Fruit fly (Drosophila melanogaster) whole organism, pupa: ENCODE measurements around the gene RpL30.

Experiments
- CG10348 ChIP-seq: fragments of 200-800 bp; sonication (Bioruptor generic); IDR thresholded peaks from 2 replicates; pipeline ENCODE4 v1.3.6; 2022; ENCODE audit warnings: missing biosample characterization, missing genetic modification characterization
- CG12605 ChIP-seq: fragments of 200-800 bp; sonication (Bioruptor generic); IDR thresholded peaks from 2 replicates; pipeline ENCODE4 v1.3.6; 2022; ENCODE audit warnings: missing biosample characterization, missing genetic modification characterization
- CG13204 ChIP-seq: fragments of 200-800 bp; sonication (Bioruptor generic); optimal IDR thresholded peaks from 2 replicates; lab custom pipeline; 2018; ENCODE audit warnings: missing biosample characterization, mild to moderate bottlenecking, missing genetic modification characterization, moderate library complexity
- CG14655 ChIP-seq: fragments of 200-800 bp; sonication (Bioruptor generic); optimal IDR thresholded peaks from 3 replicates; lab custom pipeline; 2017; ENCODE audit warnings: mild to moderate bottlenecking, missing biosample characterization, missing genetic modification reagents, missing genetic modification characterization
- CG15710 ChIP-seq: fragments of 200-800 bp; sonication (Bioruptor generic); optimal IDR thresholded peaks from 2 replicates; lab custom pipeline; 2018; ENCODE audit warnings: missing biosample characterization, mild to moderate bottlenecking, missing genetic modification characterization, moderate library complexity
- CG17806 ChIP-seq: fragments of 200-800 bp; sonication (Bioruptor generic); optimal IDR thresholded peaks from 2 replicates; lab custom pipeline; 2018; ENCODE audit warnings: missing biosample characterization, mild to moderate bottlenecking, missing genetic modification characterization, moderate library complexity
- CG32121 ChIP-seq: fragments of 200-800 bp; sonication (Bioruptor generic); IDR thresholded peaks from 2 replicates; pipeline ENCODE4 v1.3.6; 2022; ENCODE audit warnings: missing biosample characterization, missing genetic modification characterization
- CG34367 ChIP-seq: fragments of 200-800 bp; sonication (Bioruptor generic); optimal IDR thresholded peaks from 2 replicates; lab custom pipeline; 2018; ENCODE audit warnings: missing biosample characterization, mild to moderate bottlenecking, missing genetic modification characterization
- CG4496 ChIP-seq: fragments of 200-800 bp; sonication (Bioruptor generic); IDR thresholded peaks from 3 replicates; pipeline ENCODE4 v1.3.6; 2022; ENCODE audit warnings: missing biosample characterization, missing genetic modification characterization
- CG8159 ChIP-seq: fragments of 200-800 bp; sonication (Bioruptor generic); optimal IDR thresholded peaks from 3 replicates; lab custom pipeline; 2018; ENCODE audit warnings: missing biosample characterization, mild to moderate bottlenecking, missing genetic modification characterization, moderate library complexity
- CG8301 ChIP-seq: fragments of 200-800 bp; sonication (Bioruptor generic); optimal IDR thresholded peaks from 2 replicates; lab custom pipeline; 2018; ENCODE audit warnings: missing biosample characterization, mild to moderate bottlenecking, missing genetic modification characterization
- CG9948 ChIP-seq: fragments of 200-800 bp; sonication (Bioruptor generic); optimal IDR thresholded peaks from 2 replicates; lab custom pipeline; 2018; ENCODE audit warnings: missing biosample characterization, mild to moderate bottlenecking, missing genetic modification characterization, moderate library complexity
- D1 ChIP-seq: fragments of 200-800 bp; sonication (Bioruptor generic); optimal IDR thresholded peaks from 2 replicates; lab custom pipeline; 2018; ENCODE audit warnings: missing biosample characterization, mild to moderate bottlenecking, missing genetic modification characterization, moderate library complexity
- EcR ChIP-seq: fragments of 200-800 bp; sonication (Bioruptor generic); optimal IDR thresholded peaks from 3 replicates; lab custom pipeline; 2019; ENCODE audit warnings: missing biosample characterization, missing genetic modification characterization, mild to moderate bottlenecking, moderate library complexity, missing genetic modification reagents
- Ets98B ChIP-seq: fragments of 200-800 bp; sonication (Bioruptor generic); IDR thresholded peaks from 2 replicates; pipeline ENCODE4 v1.3.6; 2022; ENCODE audit warnings: missing biosample characterization, missing genetic modification characterization
- Pif1A ChIP-seq: fragments of 200-800 bp; sonication (Bioruptor generic); optimal IDR thresholded peaks from 3 replicates; lab custom pipeline; 2016; ENCODE audit warnings: missing biosample characterization, missing genetic modification characterization
- Pif1B ChIP-seq: fragments of 200-800 bp; sonication (Bioruptor generic); optimal IDR thresholded peaks from 3 replicates; lab custom pipeline; 2016; ENCODE audit warnings: missing biosample characterization, missing genetic modification characterization
- Snoo ChIP-seq: fragments of 200-800 bp; sonication (Bioruptor generic); optimal IDR thresholded peaks from 3 replicates; lab custom pipeline; 2017; ENCODE audit warnings: missing biosample characterization, mild to moderate bottlenecking, missing genetic modification characterization, inconsistent platforms
- fd96Ca ChIP-seq: fragments of 200-800 bp; sonication (Bioruptor generic); IDR thresholded peaks from 3 replicates; pipeline ENCODE4 v1.3.6; 2022; ENCODE audit warnings: missing biosample characterization, missing genetic modification characterization
- gl ChIP-seq: fragments of 200-800 bp; sonication (Bioruptor generic); optimal IDR thresholded peaks from 2 replicates; lab custom pipeline; 2018; ENCODE audit warnings: missing biosample characterization, mild to moderate bottlenecking, missing genetic modification characterization
- rn ChIP-seq: fragments of 200-800 bp; sonication (Bioruptor generic); IDR thresholded peaks from 2 replicates; pipeline ENCODE4 v1.3.6; 2022; ENCODE audit warnings: missing biosample characterization, missing genetic modification characterization

RpL30 gene

dm6 chr2L:19023972-19024743 is 15.1 kb upstream of the RpL30 start:
- TF ChIP-seq D1 (tag; lab: Kevin White, UChicago) (no peak), Ets98B (GFP tag; lab: Robert Waterston, UW) (no peak), CG13204 (peak; percentile 44), CG15710 (tag; lab: Kevin White, UChicago) (peak; percentile 84), CG4496 (no peak), CG34367 (tag; lab: Kevin White, UChicago) (peak; percentile 57), CG10348 (GFP tag; lab: Robert Waterston, UW) (no peak), CG8159 (tag; lab: Kevin White, UChicago) (peak; percentile 86), Snoo (peak; percentile 56), fd96Ca (GFP tag; lab: Robert Waterston, UW) (no peak), CG14655 (GFP tag; lab: Kevin White, UChicago) (peak; percentile 72), CG8301 (tag; lab: Kevin White, UChicago) (peak; percentile 53), CG17806 (peak; percentile 70), CG32121 (no peak), rn (GFP tag; lab: Robert Waterston, UW) (no peak), CG9948 (tag; lab: Kevin White, UChicago) (peak; percentile 74), gl (tag; lab: Kevin White, UChicago) (no peak), CG12605 (no peak), Pif1B (peak; percentile 21), Pif1A (GFP tag; lab: Kevin White, UChicago) (peak; percentile 38), EcR (GFP tag; lab: Kevin White, UChicago) (no peak)

DNA sequence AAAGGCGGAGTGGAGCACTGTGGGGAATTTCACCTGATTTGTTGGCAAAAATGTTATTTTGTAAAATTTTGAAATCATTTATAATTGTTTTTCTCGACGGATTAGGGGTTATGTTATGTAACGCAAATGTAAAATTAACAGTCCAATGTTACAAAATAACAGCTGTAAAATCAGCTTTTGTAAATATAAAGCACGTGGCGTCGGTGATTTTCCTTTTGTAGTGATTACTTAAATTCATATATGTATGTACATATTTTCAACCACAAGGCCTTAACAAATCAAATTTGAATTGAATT is 13.1 kb upstream of the RpL30 start, which contains the start of gene CG15172:
TSS of gene CG15172 (plus strand) at position 197 of the 296 bp plus-strand sequence.
- TF ChIP-seq rn (GFP tag; lab: Robert Waterston, UW) (no peak), gl (tag; lab: Kevin White, UChicago) (no peak), CG10348 (GFP tag; lab: Robert Waterston, UW) (no peak), Ets98B (GFP tag; lab: Robert Waterston, UW) (no peak), CG17806 (no peak), CG9948 (tag; lab: Kevin White, UChicago) (no peak), CG8159 (tag; lab: Kevin White, UChicago) (no peak), CG4496 (no peak), D1 (tag; lab: Kevin White, UChicago) (no peak)

- TF ChIP-seq Pif1B (peak; percentile 91), EcR (GFP tag; lab: Kevin White, UChicago) (peak; percentile 9), D1 (tag; lab: Kevin White, UChicago) (peak; percentile 30), CG34367 (tag; lab: Kevin White, UChicago) (peak; percentile 83), gl (tag; lab: Kevin White, UChicago) (peak; percentile 75), CG14655 (GFP tag; lab: Kevin White, UChicago) (peak; percentile 86), CG8301 (tag; lab: Kevin White, UChicago) (peak; percentile 81), CG12605 (peak; percentile 49; the same call in 1 of the 2 replicates), CG8159 (tag; lab: Kevin White, UChicago) (peak; percentile 89), Ets98B (GFP tag; lab: Robert Waterston, UW) (no peak), CG13204 (peak; percentile 72), Snoo (peak; percentile 87), CG10348 (GFP tag; lab: Robert Waterston, UW) (no peak), fd96Ca (GFP tag; lab: Robert Waterston, UW) (no peak; the same call in 2 of the 3 replicates), Pif1A (GFP tag; lab: Kevin White, UChicago) (peak; percentile 81), rn (GFP tag; lab: Robert Waterston, UW) (no peak), CG9948 (tag; lab: Kevin White, UChicago) (peak; percentile 85), CG17806 (peak; percentile 78), CG4496 (0 out of 3 replicates have a peak, but pooled peaks have one; percentile 47), CG32121 (no peak), CG15710 (tag; lab: Kevin White, UChicago) (peak; percentile 93)
Observed at dm6 chr2L:19021278-19022220, 12.4 kb upstream of the RpL30 start.

DNA sequence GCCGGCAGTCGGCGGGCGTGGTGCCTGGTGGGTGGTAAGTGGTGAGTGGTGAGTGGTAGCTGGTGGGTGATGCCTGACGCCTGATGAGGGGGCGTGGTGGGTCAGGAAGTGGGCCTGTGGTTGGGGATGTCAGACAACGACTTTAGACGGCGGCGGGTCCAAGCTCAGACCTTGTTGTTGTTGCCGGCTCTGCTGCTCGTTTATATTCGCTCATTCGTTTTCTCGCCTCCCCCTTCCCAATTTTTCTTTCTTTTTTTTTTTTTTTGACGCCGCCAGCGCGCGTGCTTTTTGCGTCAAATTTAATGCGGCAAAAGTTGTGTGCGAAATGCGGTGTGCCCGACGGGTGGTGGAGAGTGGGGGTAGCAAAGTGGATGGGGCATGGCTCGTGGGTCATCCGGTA is 10.5 kb upstream of the RpL30 start:
- no peak for TF ChIP-seq CG9948 (tag; lab: Kevin White, UChicago)
- peak; percentile 58 for TF ChIP-seq CG13204

DNA sequence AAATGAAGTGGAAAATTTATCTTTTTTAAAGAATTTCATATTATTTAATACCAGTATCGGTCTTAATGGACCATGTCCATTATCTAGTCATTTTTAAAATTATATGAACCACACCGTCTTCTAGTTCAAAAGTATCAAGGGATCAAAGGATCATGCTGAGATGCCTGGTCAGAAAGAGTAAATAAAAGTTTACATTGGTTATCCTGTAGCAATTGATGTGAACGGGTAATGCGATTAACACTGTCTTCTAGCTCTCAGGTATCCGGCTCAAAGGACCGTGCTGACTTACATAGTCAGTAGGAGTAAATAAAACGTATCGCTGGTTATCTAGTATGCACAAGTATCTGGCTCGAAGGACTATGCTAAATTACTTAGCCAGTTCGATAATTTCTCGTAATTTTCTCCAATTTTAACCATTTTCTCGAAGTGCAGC is 10.1 kb upstream of the RpL30 start:
- TF ChIP-seq CG8301 (tag; lab: Kevin White, UChicago) (no peak), CG14655 (GFP tag; lab: Kevin White, UChicago) (peak; percentile 19), Pif1A (GFP tag; lab: Kevin White, UChicago) (peak; percentile 3), D1 (tag; lab: Kevin White, UChicago) (no peak), CG15710 (tag; lab: Kevin White, UChicago) (peak; percentile 38), CG8159 (tag; lab: Kevin White, UChicago) (peak; percentile 50), rn (GFP tag; lab: Robert Waterston, UW) (no peak)
